Worm (Caenorhabditis elegans) whole organism, early embryonic: ENCODE results near the gene F15B9.8.

Experiments used
- B0310.2 ChIP-seq: sonication (generic microtip); optimal IDR thresholded peaks from 2 replicates; lab custom pipeline; 2016; ENCODE audit warnings: mild to moderate bottlenecking, missing genetic modification characterization, missing compliant biosample characterization
- F13C5.2 ChIP-seq: sonication (generic microtip); optimal IDR thresholded peaks from 2 replicates; lab custom pipeline; 2017; ENCODE audit warnings: mild to moderate bottlenecking, missing genetic modification characterization, inconsistent platforms, missing compliant biosample characterization
- aly-1 ChIP-seq: sonication (generic microtip); optimal IDR thresholded peaks from 2 replicates; lab custom pipeline; 2016; ENCODE audit warnings: missing genetic modification characterization, missing compliant biosample characterization
- ama-1 ChIP-seq: fragments of 150-350 bp; optimal IDR thresholded peaks from 2 replicates; lab custom pipeline; 2014
- ceh-36 ChIP-seq: sonication (generic microtip); optimal IDR thresholded peaks from 2 replicates; lab custom pipeline; 2016; ENCODE audit warnings: missing genetic modification characterization, inconsistent platforms, missing compliant biosample characterization
- flt-1 ChIP-seq: fragments of 200-800 bp; sonication (Bioruptor generic); IDR thresholded peaks from 2 replicates; pipeline ENCODE4 v1.3.6; 2022; ENCODE audit warnings: missing genetic modification characterization, missing compliant biosample characterization
- hnd-1 ChIP-seq: sonication (generic microtip); optimal IDR thresholded peaks from 2 replicates; lab custom pipeline; 2016; ENCODE audit warnings: missing genetic modification characterization, missing compliant biosample characterization
- scrt-1 ChIP-seq: fragments of 200-800 bp; sonication (Bioruptor generic); IDR thresholded peaks from 2 replicates; pipeline ENCODE4 v1.3.6; 2022; ENCODE audit warnings: missing genetic modification characterization, missing compliant biosample characterization
- tbx-37 ChIP-seq: fragments of 200-800 bp; sonication (Bioruptor generic); conservative IDR thresholded peaks from 2 replicates; pipeline ENCODE4 v1.3.6; 2022; ENCODE audit warnings: missing genetic modification reagents, missing genetic modification characterization, missing compliant biosample characterization

DNA sequence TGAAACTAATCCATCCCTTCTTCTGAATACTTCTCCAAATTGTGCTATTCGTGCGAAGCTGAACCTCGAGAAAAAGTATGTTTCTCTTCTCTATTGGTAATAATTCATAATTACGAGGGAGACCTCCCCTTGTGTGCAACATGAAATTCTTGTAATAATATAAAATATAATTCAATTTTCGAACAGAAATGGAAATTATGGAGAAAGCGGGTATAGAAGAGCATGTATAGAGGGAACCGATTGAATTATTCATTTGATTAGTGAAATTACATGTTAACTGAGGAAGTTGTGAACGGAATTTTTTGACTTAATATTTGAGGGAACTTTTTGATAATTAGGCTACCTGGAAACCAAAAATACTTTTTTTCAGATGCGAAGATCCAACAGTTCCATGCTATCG lies 40.5 kb downstream of the F15B9.8 start:
- no peak for TF ChIP-seq F13C5.2
- TF ChIP-seq tbx-37 (GFP tag; lab: Robert Waterston, UW): no peak
- no peak for TF ChIP-seq flt-1 (GFP tag; lab: Robert Waterston, UW)
- no peak for TF ChIP-seq ceh-36
- no peak for TF ChIP-seq B0310.2
- no peak for TF ChIP-seq aly-1 (tag; lab: Kevin White, UChicago)
- no peak for TF ChIP-seq ama-1
- TF ChIP-seq scrt-1 (GFP tag; lab: Robert Waterston, UW): no peak
- TF ChIP-seq hnd-1 (tag; lab: Kevin White, UChicago): no peak
